Worm (Caenorhabditis elegans): ENCODE measurements around the gene srx-50.

srx-50 gene

ce11 chrIV:7044552-7045139 lies 13.1 kb upstream of the srx-50 start, which contains the start of gene tin-9.1:
Gene tin-9.1 (minus strand): TSS chrIV:7044602.
- TF ChIP-seq pqm-1 (tag; optimal IDR thresholded peaks at IDR 0.05) (no peak), F16B12.6 (tag; optimal IDR thresholded peaks at IDR 0.05) (peak; percentile 39), pag-3 (tag; optimal IDR thresholded peaks at IDR 0.05; ENCODE audit: borderline replicate concordance, insufficient read depth) (no peak), ama-1 (optimal IDR thresholded peaks at IDR 0.05) (peak; percentile 16), ceh-82 (tag; optimal IDR thresholded peaks at IDR 0.05) (peak; percentile 75 to 87 (median 77)), nhr-90 (tag; optimal IDR thresholded peaks at IDR 0.05; ENCODE audit: poor library complexity) (peak; percentile 74), aha-1 (tag; optimal IDR thresholded peaks at IDR 0.05) (no peak), lin-13 (GFP tag; optimal IDR thresholded peaks at IDR 0.05) (peak; percentile 85), lsy-2 (tag; optimal IDR thresholded peaks at IDR 0.05) (peak; percentile 89 to 92), pax-3 (tag; optimal IDR thresholded peaks at IDR 0.05) (no peak), mab-9 (GFP tag; IDR thresholded peaks at IDR 0.05) (peak; percentile 22; the same call in 1 of the 2 replicates), ceh-88 (GFP tag; IDR thresholded peaks at IDR 0.05) (peak; percentile 75), swsn-7 (tag; optimal IDR thresholded peaks at IDR 0.05) (peak; percentile 87), rnt-1 (tag; optimal IDR thresholded peaks at IDR 0.05) (peak; percentile 83), nhr-20 (tag; optimal IDR thresholded peaks at IDR 0.05) (peak; percentile 91), nhr-11 (tag; optimal IDR thresholded peaks at IDR 0.05) (peak; percentile 43), nhr-237 (tag; optimal IDR thresholded peaks at IDR 0.05) (peak; percentile 36), snpc-4 (tag; optimal IDR thresholded peaks at IDR 0.05) (peak; percentile 80), lin-15B (tag; optimal IDR thresholded peaks at IDR 0.05) (peak; percentile 58), unc-30 (tag; optimal IDR thresholded peaks at IDR 0.05) (no peak), hlh-4 (tag; optimal IDR thresholded peaks at IDR 0.05) (no peak), dpl-1 (GFP tag; optimal IDR thresholded peaks at IDR 0.05) (peak; percentile 68 to 83 (median 81)), elt-2 (tag; optimal IDR thresholded peaks at IDR 0.05) (peak; percentile 30), isw-1 (GFP tag; IDR thresholded peaks at IDR 0.05) (peak; percentile 70), nhr-19 (GFP tag; conservative IDR thresholded peaks at IDR 0.05) (peak; percentile 91), lin-14 (GFP tag; optimal IDR thresholded peaks at IDR 0.05) (peak; percentile 87), zag-1 (tag; optimal IDR thresholded peaks at IDR 0.05) (no peak), lin-39 (tag; optimal IDR thresholded peaks at IDR 0.05) (peak; percentile 76), blmp-1 (tag; optimal IDR thresholded peaks at IDR 0.05) (peak; percentile 76), egl-13 (tag; optimal IDR thresholded peaks at IDR 0.05) (peak; percentile 72), unc-98 (GFP tag; IDR thresholded peaks at IDR 0.05) (no peak), ceh-63 (GFP tag; optimal IDR thresholded peaks at IDR 0.05) (no peak), Y116A8C.19 (tag; optimal IDR thresholded peaks at IDR 0.05; ENCODE audit: borderline replicate concordance) (no peak), nhr-47 (tag; optimal IDR thresholded peaks at IDR 0.05) (peak; percentile 86), tbx-2 (tag; optimal IDR thresholded peaks at IDR 0.05) (peak; percentile 84), lin-35 (GFP tag; optimal IDR thresholded peaks at IDR 0.05) (peak; percentile 84), C34B4.2 (tag; optimal IDR thresholded peaks at IDR 0.05) (no peak), snu-23 (GFP tag; optimal IDR thresholded peaks at IDR 0.05) (peak; percentile 89), C04F5.9 (tag; optimal IDR thresholded peaks at IDR 0.05) (peak; percentile 5), irx-1 (tag; optimal IDR thresholded peaks at IDR 0.05) (peak; percentile 68), skn-1 (tag; optimal IDR thresholded peaks at IDR 0.05) (peak; percentile 89), unc-86 (tag; optimal IDR thresholded peaks at IDR 0.05) (peak; percentile 76), nhr-71 (tag; optimal IDR thresholded peaks at IDR 0.05) (peak; percentile 92), dsc-1 (tag; optimal IDR thresholded peaks at IDR 0.05) (peak; percentile 85), zip-4 (GFP tag; optimal IDR thresholded peaks at IDR 0.05) (peak; percentile 26), mdl-1 (tag; optimal IDR thresholded peaks at IDR 0.05) (peak in 1 of 2 experiments; percentile 72), ces-1 (GFP tag; optimal IDR thresholded peaks at IDR 0.05) (no peak), lir-3 (tag; optimal IDR thresholded peaks at IDR 0.05; ENCODE audit: poor library complexity) (peak; percentile 39), elt-3 (tag; optimal IDR thresholded peaks at IDR 0.05) (peak in 2 of 6 experiments; percentile 53 to 75), jun-1 (tag; optimal IDR thresholded peaks at IDR 0.05) (peak; percentile 72), efl-3 (GFP tag; optimal IDR thresholded peaks at IDR 0.05) (no peak), mep-1 (tag; optimal IDR thresholded peaks at IDR 0.05) (peak; percentile 95)

Measured in whole organism, L1 larva.